Fruit fly (Drosophila melanogaster): ENCODE measurements around the gene disco-r.

disco-r gene

DNA sequence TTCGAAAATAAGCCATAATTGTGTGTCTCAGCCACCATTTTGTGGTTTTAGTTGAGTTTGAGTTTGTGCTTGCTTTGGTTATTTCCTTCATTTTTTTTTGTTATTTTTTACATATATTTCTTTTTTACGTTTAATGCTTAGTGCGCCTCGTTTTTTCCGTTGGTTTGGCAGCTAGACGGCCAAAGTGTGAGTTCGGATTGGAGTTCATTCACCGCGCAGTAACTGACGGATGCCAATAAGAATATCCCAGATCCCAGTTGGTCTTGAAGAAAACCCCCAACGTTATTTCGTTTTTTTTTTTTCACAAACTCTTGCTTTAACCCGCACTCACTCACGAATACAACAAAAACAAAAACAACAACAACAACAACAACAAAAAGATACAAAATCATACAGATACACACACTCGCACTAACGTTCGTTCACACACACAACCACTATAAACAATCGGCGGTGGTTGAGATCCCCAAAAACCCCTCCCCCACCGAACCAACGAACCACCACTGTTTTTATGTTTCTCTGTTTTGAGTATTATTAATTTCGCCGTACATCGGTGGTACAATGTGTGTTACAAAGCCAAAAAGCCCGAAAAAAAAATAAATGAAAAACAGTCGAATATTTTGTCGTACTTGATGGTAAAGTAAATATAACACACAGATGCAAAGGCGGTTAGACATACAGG, 44.6 kb downstream of the disco-r start:
- TF ChIP-seq Rel (GFP tag; optimal IDR thresholded peaks at IDR 0.05): no peak
- peak; percentile 21 for TF ChIP-seq Rel (tag; optimal IDR thresholded peaks at IDR 0.05)
- no peak for TF ChIP-seq CG9705 (GFP tag; optimal IDR thresholded peaks at IDR 0.05)

DNA sequence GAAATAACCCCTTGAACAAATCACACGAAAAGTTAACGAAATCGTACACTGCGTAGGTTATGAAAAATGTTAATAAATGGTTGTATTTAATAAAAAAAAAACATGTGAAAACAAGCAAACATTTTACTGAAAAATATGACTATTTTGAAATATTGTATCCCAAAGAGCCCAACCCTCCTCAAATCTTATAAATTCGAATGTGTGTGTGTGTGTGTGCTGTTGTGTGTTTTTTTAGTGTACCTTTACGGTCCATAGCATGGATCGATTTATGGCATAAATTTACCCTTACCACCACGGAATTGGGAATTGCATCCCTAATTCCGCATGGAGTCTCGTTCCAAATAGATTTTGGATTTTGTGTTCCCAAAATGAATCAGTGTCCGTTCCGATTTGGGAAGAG, 45.3 kb downstream of the disco-r start:
- peak; percentile 39 for TF ChIP-seq sv (GFP tag; optimal IDR thresholded peaks at IDR 0.05)
- TF ChIP-seq Dif (GFP tag; optimal IDR thresholded peaks at IDR 0.05; ENCODE audit: partially characterized antibody): no peak
- TF ChIP-seq Hr78 (GFP tag; optimal IDR thresholded peaks at IDR 0.05): no peak
- no peak for TF ChIP-seq brk (GFP tag; optimal IDR thresholded peaks at IDR 0.05)
- no peak for TF ChIP-seq CG32264 (GFP tag; optimal IDR thresholded peaks at IDR 0.05)
- no peak for TF ChIP-seq GATAd (GFP tag; optimal IDR thresholded peaks at IDR 0.05)
- TF ChIP-seq dl (GFP tag; optimal IDR thresholded peaks at IDR 0.05; ENCODE audit: insufficient read depth in 1 of 2, partially characterized antibody in 2 of 2): no peak
- no peak for TF ChIP-seq Vsx2 (GFP tag; optimal IDR thresholded peaks at IDR 0.05; ENCODE audit: partially characterized antibody)
- TF ChIP-seq dmrt93B (GFP tag; optimal IDR thresholded peaks at IDR 0.05): no peak
- peak; percentile 44 for TF ChIP-seq Hnf4 (GFP tag; optimal IDR thresholded peaks at IDR 0.05)
- TF ChIP-seq HLH106 (tag; optimal IDR thresholded peaks at IDR 0.05): no peak
- peak; percentile 79 for TF ChIP-seq fru (GFP tag; optimal IDR thresholded peaks at IDR 0.05)
- no peak for TF ChIP-seq Myc (optimal IDR thresholded peaks at IDR 0.05)
- TF ChIP-seq rgr (GFP tag; optimal IDR thresholded peaks at IDR 0.05): peak; percentile 77
- TF ChIP-seq br (GFP tag; optimal IDR thresholded peaks at IDR 0.05): peak; percentile 42
- no peak for TF ChIP-seq pan (optimal IDR thresholded peaks at IDR 0.05)
- no peak for TF ChIP-seq CG9705 (GFP tag; optimal IDR thresholded peaks at IDR 0.05)
- TF ChIP-seq tai (GFP tag; optimal IDR thresholded peaks at IDR 0.05): no peak
- peak in 1 of 2 experiments; percentile 78 for TF ChIP-seq foxo (GFP tag; optimal IDR thresholded peaks at IDR 0.05)
- no peak for TF ChIP-seq Hr83 (GFP tag; optimal IDR thresholded peaks at IDR 0.05; ENCODE audit: poor library complexity, severe bottlenecking)
- TF ChIP-seq Sp1 (GFP tag; optimal IDR thresholded peaks at IDR 0.05): no peak
- peak; percentile 63 for TF ChIP-seq ey (GFP tag; optimal IDR thresholded peaks at IDR 0.05)
- TF ChIP-seq Mio (GFP tag; optimal IDR thresholded peaks at IDR 0.05): no peak
- TF ChIP-seq CrebA (GFP tag; optimal IDR thresholded peaks at IDR 0.05; ENCODE audit: borderline replicate concordance): no peak
- no peak for TF ChIP-seq Jra (GFP tag; optimal IDR thresholded peaks at IDR 0.05)
- TF ChIP-seq psq (GFP tag; optimal IDR thresholded peaks at IDR 0.05): peak; percentile 10
- no peak for TF ChIP-seq Abd-B (GFP tag; optimal IDR thresholded peaks at IDR 0.05)
- no peak for TF ChIP-seq jim (GFP tag; optimal IDR thresholded peaks at IDR 0.05)
- peak; percentile 62 for TF ChIP-seq h (GFP tag; optimal IDR thresholded peaks at IDR 0.05)
- peak; percentile 58 for TF ChIP-seq OdsH (GFP tag; optimal IDR thresholded peaks at IDR 0.05)
- TF ChIP-seq usp (GFP tag; optimal IDR thresholded peaks at IDR 0.05): no peak
- no peak for TF ChIP-seq lola (GFP tag; optimal IDR thresholded peaks at IDR 0.05)
- TF ChIP-seq woc (GFP tag; optimal IDR thresholded peaks at IDR 0.05): peak; percentile 45
- TF ChIP-seq N (GFP tag; optimal IDR thresholded peaks at IDR 0.05): no peak
- no peak for TF ChIP-seq Rel (GFP tag; optimal IDR thresholded peaks at IDR 0.05)
- no peak for TF ChIP-seq Rel (tag; optimal IDR thresholded peaks at IDR 0.05)
- peak; percentile 5 for TF ChIP-seq sage (GFP tag; optimal IDR thresholded peaks at IDR 0.05)
- TF ChIP-seq Dfd (GFP tag; optimal IDR thresholded peaks at IDR 0.05): no peak
